Fruit fly (Drosophila melanogaster): ENCODE measurements around the gene CG10948.
A peak's percentile ranks its signal among the peaks of the same experiment; 100 is the strongest.

The CG10948 gene

DNA sequence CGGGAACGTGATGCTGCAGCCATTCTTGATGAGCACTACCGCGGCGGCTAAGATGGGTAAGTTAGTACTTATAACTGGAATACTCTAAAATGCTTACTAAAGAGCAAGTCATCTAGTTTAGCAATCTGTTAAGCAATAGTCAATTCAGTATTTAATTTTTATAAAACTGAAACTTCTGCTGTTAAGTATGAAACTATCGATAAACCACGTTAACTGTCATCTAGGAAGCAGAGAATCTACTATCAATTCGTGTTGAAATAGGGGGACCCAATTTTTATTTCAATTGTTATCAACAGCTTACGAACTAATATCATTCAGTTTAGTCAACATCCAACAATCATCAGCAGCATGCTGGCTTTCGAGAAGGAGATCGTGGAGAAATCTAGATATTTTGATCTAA is 41.5 kb downstream of the CG10948 start, which contains the start of gene CG32110:
CG32110 (plus strand) TSS at position 301 of the 400 bp plus-strand sequence.
- TF ChIP-seq CG17801 (GFP tag; optimal IDR thresholded peaks at IDR 0.05; ENCODE audit: partially characterized antibody): no peak

DNA sequence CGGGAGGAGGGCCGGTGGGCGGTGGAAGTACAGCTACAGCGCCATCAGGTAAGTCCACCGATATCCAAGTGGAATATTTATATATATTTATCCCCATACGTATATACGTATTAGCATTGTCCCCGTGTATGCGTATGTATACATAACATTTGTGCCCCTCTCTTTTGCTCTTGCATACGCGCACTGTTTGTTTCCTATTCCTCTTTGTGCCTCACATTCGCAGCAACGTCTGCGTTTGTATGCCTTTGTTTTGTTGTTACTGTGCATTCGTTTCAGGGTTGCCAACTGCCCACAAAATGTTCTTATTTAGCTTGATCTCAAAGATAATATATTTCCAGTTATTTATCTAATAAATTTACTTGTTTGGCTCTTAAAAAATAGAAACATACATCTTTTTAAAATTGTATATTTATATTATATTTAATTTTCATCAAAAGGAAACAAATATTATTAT is 43.6 kb downstream of the CG10948 start:
- TF ChIP-seq CG17801 (GFP tag; optimal IDR thresholded peaks at IDR 0.05; ENCODE audit: partially characterized antibody): peak; percentile 68

DNA sequence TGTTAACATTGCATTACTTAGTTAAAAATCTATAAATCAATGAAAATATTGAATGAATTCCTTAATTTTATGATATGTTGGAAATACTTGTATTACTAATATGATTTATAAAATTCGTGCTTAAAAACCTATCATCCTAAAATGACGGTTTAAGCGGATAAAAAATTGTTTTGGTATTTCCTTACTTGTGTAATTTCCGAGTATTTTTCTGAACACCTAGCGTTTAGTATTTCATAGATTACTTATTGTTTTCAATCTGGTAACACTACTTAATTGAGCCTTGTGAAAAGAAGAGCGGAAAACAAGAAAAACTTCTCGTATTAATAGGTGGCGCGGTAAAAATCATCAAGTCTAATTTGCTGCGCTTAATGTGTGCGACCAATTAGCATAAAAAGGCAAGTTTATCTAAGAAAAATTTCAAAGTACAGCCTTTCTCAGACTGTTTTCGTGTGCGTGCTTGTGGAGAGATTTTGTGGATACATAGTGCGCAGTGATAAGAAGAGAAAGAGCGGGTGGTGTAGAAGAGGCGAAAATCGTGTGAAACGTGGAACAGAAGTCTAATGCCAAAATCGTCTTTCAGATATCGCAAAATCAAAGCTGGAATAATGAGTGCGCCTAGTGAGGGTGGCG is 44.1 kb downstream of the CG10948 start, which contains the start of gene Sap130:
Sap130 (plus strand) TSS at position 243 of the 630 bp plus-strand sequence.
- no peak for TF ChIP-seq CG17801 (GFP tag; optimal IDR thresholded peaks at IDR 0.05; ENCODE audit: partially characterized antibody)

DNA sequence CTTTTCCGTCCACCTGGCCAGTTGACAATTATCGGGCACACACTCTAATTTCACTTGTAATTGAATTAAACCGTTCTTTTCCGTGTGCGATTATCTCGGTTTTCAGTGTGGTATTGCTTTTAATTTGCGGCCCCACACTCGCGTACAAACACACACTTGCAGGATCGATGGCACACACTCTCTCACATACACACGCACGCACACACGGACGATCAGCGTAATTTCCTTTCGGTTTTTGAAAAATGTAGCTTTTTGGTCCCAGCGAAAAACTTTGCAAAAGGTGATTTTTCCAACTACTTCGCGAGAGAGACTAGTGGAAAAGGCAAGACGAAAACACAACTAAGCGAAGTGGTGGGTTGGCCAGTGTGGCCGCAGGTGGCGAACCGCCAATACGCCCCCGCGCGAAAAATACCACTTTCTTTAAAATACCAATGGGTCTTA is 45.2 kb downstream of the CG10948 start, which contains the start of gene Atg1:
Atg1 (minus strand) TSS at position 387 of the 441 bp plus-strand sequence.
- peak; percentile 38 for TF ChIP-seq CG17801 (GFP tag; optimal IDR thresholded peaks at IDR 0.05; ENCODE audit: partially characterized antibody)

DNA sequence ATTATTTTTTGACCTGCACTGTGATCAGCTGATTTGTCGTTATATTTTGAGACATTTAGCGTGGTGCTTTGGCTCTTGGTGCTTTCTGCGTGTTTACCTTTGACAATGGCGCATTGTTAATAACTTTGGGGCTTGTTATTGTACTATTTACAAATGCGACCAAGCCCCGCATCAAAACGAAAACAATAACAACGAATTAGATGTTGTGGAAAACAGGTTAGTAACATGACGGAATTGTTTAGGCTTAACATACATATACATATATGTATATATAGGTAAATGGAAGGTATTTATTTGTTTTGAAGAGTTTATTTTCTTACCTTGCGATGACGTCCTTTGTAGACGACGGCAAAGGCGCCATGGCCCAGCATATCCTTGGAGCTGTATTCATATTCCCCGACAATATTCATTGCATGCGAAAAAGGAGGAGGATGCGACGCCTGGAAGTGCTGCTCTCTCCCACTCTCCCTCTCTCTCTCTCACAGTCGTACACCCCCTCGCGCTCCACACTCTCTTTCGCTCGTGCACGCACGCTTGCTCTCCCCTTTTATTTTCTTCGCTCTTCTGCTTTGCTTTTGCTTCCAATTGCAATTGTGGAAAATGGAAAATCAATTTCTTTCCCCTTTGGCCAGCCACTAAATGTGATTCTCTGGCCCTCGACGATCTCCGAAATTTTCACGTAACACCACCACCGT is 45.7 kb downstream of the CG10948 start:
- TF ChIP-seq CG17801 (GFP tag; optimal IDR thresholded peaks at IDR 0.05; ENCODE audit: partially characterized antibody): no peak

DNA sequence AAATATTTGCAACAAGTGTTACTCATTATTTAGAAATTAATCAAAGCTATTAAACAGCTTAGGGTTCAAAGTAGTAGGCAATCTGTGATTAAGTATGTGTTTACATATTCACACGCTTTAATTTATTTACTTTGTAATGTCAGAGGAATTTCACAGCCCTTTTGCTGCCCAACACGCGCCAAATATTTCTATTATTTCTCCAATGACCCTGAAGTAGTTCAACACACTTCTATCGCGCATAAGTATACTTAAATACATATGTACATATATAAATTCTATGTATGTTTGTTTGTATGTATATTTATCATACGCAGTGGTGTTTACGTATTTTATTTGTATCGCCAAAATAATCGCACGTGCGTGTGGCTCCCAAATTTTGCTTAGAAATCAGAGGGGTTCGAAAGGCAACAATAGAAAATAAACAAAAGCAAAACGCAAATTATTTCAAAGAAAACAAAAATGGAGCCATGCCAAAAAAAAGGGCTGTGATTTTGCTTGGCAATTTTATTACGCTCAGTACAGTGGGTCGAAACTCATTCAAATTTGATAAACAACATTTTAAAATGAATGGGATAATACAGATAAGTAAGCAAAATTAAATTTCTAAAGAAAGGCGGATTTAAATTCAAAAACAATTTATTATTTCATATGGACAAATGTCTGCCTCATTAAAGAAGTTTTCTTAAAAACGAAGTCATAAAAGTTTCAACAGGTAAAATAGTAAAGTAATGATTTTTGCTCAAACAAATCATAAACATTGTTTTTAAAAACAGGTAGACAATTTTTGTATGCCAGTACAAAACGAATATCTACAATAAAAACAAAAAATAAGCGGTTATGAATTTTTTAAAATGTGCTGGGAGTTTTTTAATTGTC is 46.5 kb downstream of the CG10948 start:
- TF ChIP-seq CG17801 (GFP tag; optimal IDR thresholded peaks at IDR 0.05; ENCODE audit: partially characterized antibody): no peak

DNA sequence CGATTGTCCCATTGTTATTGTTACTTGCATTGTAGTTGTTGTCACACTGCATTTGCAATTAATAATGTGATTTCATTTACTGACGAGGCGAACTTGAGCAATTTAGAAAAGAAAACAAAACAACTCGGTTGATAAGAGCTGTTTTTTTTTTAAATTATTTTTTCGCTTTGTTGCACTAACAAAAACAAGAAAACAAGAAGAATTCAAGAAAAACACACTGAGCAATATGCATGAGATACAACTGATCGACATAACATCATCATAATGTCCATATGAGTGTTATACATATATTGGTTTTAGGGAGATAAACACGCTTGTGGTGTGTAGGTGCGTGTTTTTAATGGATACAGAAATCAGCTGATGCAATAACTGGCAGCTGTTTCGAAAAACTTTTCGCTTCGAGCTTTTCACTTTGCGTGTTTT is 47.5 kb downstream of the CG10948 start:
- TF ChIP-seq CG17801 (GFP tag; optimal IDR thresholded peaks at IDR 0.05; ENCODE audit: partially characterized antibody): peak; percentile 44

DNA sequence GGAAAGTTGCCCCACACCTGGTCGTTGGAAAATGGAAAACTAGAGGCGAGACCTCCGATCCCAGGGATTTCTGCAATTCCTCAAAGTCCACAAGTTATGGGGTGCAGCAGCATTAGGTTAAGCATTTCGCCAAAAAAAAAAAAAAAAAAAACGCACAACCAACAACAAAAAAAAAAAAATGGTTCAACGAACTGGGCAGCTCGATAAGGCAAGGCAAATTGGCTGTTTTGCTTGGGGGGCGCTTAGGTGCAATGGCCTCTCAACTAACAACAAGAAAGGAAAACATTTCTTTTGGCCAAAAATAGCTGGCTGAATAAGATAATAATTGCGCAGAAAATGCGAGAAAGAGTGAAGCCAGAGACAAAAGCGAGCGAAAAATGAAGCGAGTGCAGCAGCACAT is 49.8 kb downstream of the CG10948 start:
- no peak for TF ChIP-seq CG17801 (GFP tag; optimal IDR thresholded peaks at IDR 0.05; ENCODE audit: partially characterized antibody)

DNA sequence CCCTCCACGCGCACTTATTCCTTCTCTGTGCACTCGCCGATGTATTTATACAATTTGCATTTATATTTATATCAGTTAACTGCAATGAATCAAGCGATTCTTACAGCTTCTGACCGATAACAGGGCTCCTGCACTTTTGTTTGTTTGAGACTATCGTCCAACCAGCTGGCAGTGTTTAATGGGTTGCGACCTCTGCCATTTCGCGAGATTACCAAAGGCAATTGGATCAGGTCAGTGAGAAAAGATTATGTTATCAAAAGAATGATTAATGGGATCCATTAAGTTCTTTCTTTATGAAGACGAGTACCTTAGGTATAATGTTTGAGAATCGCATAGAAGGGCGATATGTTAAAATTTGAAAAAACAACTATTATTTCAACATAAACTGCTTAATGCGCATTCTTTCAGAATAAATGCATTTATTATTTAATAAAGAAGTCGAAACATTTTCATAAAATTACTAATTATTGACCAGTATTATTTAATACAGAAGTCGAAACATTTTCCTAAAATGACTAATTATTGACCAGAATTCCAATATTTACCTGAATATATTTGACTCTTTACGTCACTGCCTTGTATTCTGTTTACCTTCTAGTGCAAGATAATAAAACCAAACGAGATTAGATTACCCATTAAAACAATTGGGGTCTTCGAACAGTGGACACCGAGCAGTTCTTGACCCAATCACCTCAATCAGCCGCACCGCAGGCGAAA is 50.3 kb downstream of the CG10948 start:
- no peak for TF ChIP-seq CG17801 (GFP tag; optimal IDR thresholded peaks at IDR 0.05; ENCODE audit: partially characterized antibody)

DNA sequence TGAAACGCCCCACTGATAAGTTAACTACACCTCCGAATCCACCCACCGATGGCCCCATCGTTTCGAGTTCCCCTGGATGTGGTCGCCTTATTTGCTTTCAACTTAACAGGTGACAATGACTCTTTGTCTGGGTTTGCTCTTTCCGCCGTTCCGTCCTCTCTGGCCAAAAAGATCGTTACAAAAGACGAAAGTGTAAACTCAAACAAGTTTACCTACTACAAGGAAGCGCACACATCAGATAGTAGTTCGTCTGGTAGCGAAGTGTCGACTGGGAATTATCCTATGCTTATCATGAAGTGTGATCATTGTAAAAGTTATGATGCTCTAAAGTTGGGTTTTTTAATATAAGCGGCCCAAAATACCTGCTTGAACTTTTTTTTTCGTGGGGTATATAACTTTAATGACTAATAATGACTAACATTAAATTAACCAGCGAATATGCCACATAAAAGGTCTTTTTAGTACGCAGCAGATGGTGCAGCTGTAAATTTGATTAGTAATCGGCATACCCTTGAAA is 51.1 kb downstream of the CG10948 start:
- no peak for TF ChIP-seq CG17801 (GFP tag; optimal IDR thresholded peaks at IDR 0.05; ENCODE audit: partially characterized antibody)

DNA sequence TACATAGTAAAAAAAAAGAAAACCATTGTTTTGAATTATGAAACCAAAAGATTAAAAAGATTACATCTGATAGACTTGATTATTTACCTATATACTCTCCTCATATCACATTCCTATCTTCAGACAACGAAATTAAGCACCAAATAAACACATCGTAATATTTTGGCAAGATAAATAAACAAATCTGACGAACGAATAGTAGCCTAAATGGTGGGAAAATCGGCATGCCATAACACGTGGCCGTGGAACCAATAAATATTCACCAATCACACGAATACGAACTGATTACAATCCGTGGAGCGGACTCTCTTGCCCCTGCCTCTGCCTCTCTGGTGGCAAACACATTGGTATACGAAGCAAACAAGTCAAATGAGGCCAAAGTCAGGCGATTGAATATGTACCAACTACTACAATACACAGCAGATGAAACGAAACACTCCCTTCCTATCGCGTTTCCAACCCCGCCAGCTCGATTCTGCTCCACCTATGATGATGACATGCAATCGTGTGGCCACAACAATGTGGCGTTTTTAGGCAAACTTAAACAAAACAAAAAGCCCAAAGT is 53.8 kb downstream of the CG10948 start:
- TF ChIP-seq CG17801 (GFP tag; optimal IDR thresholded peaks at IDR 0.05; ENCODE audit: partially characterized antibody): no peak

DNA sequence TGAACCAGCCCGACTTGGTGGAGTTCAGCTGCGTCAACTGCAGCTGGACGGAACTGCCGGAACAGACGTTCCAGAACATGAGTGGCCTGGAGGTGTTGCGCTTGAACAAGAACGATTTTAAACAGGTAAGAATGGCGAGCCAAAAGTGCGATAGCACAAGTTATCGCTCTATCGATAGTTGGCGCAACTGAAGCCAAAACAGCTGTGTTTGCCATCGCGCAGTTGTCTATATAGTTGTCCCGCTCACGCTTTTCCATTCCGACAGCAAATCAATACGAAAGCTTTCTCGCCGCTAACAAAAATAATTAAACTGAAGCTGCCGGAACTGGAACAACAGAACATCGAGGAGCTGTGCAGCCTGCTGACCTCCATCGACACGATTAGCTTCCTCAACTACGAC is 55.4 kb downstream of the CG10948 start:
- peak; percentile 28 for TF ChIP-seq CG17801 (GFP tag; optimal IDR thresholded peaks at IDR 0.05; ENCODE audit: partially characterized antibody)
